Worm (Caenorhabditis elegans): ENCODE results near the gene nhr-101.
A peak's percentile ranks its signal among the peaks of the same experiment; 100 is the strongest.

The nhr-101 gene

ce11 chrV:11572803-11573490 is 2.7 kb downstream of the nhr-101 start, which contains the start of the genes H12C20.7 and nhr-68 (continued):
- no peak for TF ChIP-seq let-526 (GFP tag; IDR thresholded peaks at IDR 0.05)
- peak; percentile 27 for TF ChIP-seq K12H6.12 (tag; optimal IDR thresholded peaks at IDR 0.05)
- TF ChIP-seq F57C9.4 (tag; optimal IDR thresholded peaks at IDR 0.05), result no peak
- TF ChIP-seq snpc-1.3 (tag; optimal IDR thresholded peaks at IDR 0.05; ENCODE audit: insufficient read depth), result no peak
- TF ChIP-seq ama-1 (optimal IDR thresholded peaks at IDR 0.05), result no peak
- no peak for TF ChIP-seq ama-1 (GFP tag; optimal IDR thresholded peaks at IDR 0.05)
- TF ChIP-seq nhr-27 (tag; optimal IDR thresholded peaks at IDR 0.05), result no peak
- peak; percentile 95 for TF ChIP-seq chd-7 (tag; optimal IDR thresholded peaks at IDR 0.05)
- TF ChIP-seq Y95B8A.8 (GFP tag; IDR thresholded peaks at IDR 0.05), result no peak
- TF ChIP-seq lag-1 (GFP tag; IDR thresholded peaks at IDR 0.05), result 0 out of 2 replicates have a peak, but pooled peaks have one; percentile 38
- TF ChIP-seq ets-4 (GFP tag; optimal IDR thresholded peaks at IDR 0.05), result peak; percentile 2
- peak; percentile 36 for TF ChIP-seq dpff-1 (tag; optimal IDR thresholded peaks at IDR 0.05)
- peak; percentile 70 for TF ChIP-seq tbp1 (GFP tag; optimal IDR thresholded peaks at IDR 0.05)
- TF ChIP-seq ztf-6 (GFP tag; IDR thresholded peaks at IDR 0.05), result no peak
- TF ChIP-seq xnd-1 (tag; optimal IDR thresholded peaks at IDR 0.05), result no peak
- no peak for TF ChIP-seq mel-28 (tag; optimal IDR thresholded peaks at IDR 0.05; ENCODE audit: borderline replicate concordance)
- TF ChIP-seq hmg-1.2 (GFP tag; IDR thresholded peaks at IDR 0.05), result no peak
- TF ChIP-seq Y56A3A.18 (GFP tag; IDR thresholded peaks at IDR 0.05), result peak; percentile 40; the same call in 1 of the 2 replicates
- no peak for TF ChIP-seq F10E7.11 (tag; optimal IDR thresholded peaks at IDR 0.05)
- TF ChIP-seq F52B5.7 (tag; optimal IDR thresholded peaks at IDR 0.05), result peak; percentile 63
- 0 out of 2 replicates have a peak, but pooled peaks have one; percentile 27 for TF ChIP-seq Y79H2A.3 (GFP tag; conservative IDR thresholded peaks at IDR 0.05)
- TF ChIP-seq lin-35 (GFP tag; optimal IDR thresholded peaks at IDR 0.05), result peak in 1 of 3 experiments; percentile 55
- TF ChIP-seq nfya-1 (tag; optimal IDR thresholded peaks at IDR 0.05; ENCODE audit: borderline replicate concordance, insufficient read depth), result no peak
- TF ChIP-seq hsf-1 (GFP tag; IDR thresholded peaks at IDR 0.05), result no peak
- TF ChIP-seq F23B12.7 (tag; optimal IDR thresholded peaks at IDR 0.05; ENCODE audit: insufficient read depth), result no peak
- no peak for TF ChIP-seq fkh-3 (tag; optimal IDR thresholded peaks at IDR 0.05)
- TF ChIP-seq lin-54 (GFP tag; optimal IDR thresholded peaks at IDR 0.05), result peak; percentile 60
- peak; percentile 98 for TF ChIP-seq nhr-80 (tag; optimal IDR thresholded peaks at IDR 0.05)
- TF ChIP-seq egl-44 (GFP tag; IDR thresholded peaks at IDR 0.05), result peak; percentile 81
- 0 out of 2 replicates have a peak, but pooled peaks have one; percentile 21 for TF ChIP-seq mcd-1 (GFP tag; IDR thresholded peaks at IDR 0.05)
- TF ChIP-seq bed-1 (GFP tag; IDR thresholded peaks at IDR 0.05), result no peak
- TF ChIP-seq F37B4.10 (GFP tag; IDR thresholded peaks at IDR 0.05), result no peak
- no peak for TF ChIP-seq lsy-27 (tag; optimal IDR thresholded peaks at IDR 0.05; ENCODE audit: borderline replicate concordance, insufficient read depth)
- TF ChIP-seq snpc-3.4 (tag; optimal IDR thresholded peaks at IDR 0.05), result no peak
- TF ChIP-seq tbx-9 (tag; optimal IDR thresholded peaks at IDR 0.05; ENCODE audit: borderline replicate concordance), result no peak
- peak; percentile 76 for TF ChIP-seq K11D2.4 (GFP tag; IDR thresholded peaks at IDR 0.05)
- no peak for TF ChIP-seq lsl-1 (GFP tag; optimal IDR thresholded peaks at IDR 0.05)
- TF ChIP-seq hlh-12 (tag; optimal IDR thresholded peaks at IDR 0.05), result no peak
- no peak for TF ChIP-seq F55B11.4 (tag; optimal IDR thresholded peaks at IDR 0.05; ENCODE audit: borderline replicate concordance, insufficient read depth)
- TF ChIP-seq F49E8.2 (tag; optimal IDR thresholded peaks at IDR 0.05; ENCODE audit: insufficient read depth), result no peak
- peak; percentile 92 for TF ChIP-seq nfyb-1 (GFP tag; IDR thresholded peaks at IDR 0.05)
- peak; percentile 68 for TF ChIP-seq die-1 (tag; optimal IDR thresholded peaks at IDR 0.05)
- TF ChIP-seq tlf-1 (GFP tag; optimal IDR thresholded peaks at IDR 0.05), result peak; percentile 91
- peak; percentile 95 for TF ChIP-seq lin-40 (tag; optimal IDR thresholded peaks at IDR 0.05)
- TF ChIP-seq ekl-4 (GFP tag; IDR thresholded peaks at IDR 0.05), result 0 out of 2 replicates have a peak, but pooled peaks have one; percentile 37
- peak; percentile 80 for TF ChIP-seq gei-17 (GFP tag; optimal IDR thresholded peaks at IDR 0.05)
- no peak for TF ChIP-seq T07F8.4 (tag; optimal IDR thresholded peaks at IDR 0.05)

Data from whole organism, young adult.